Worm (Caenorhabditis elegans) whole organism, midembryonic: Measurements from ENCODE around the gene ins-16.

Source experiments
- T22C8.4 ChIP-seq: fragments of 200-800 bp; sonication (Bioruptor generic); IDR thresholded peaks from 2 replicates; pipeline ENCODE4 v1.3.6; 2022; ENCODE audit warnings: missing genetic modification characterization, missing compliant biosample characterization
- cog-1 ChIP-seq: sonication (generic microtip); optimal IDR thresholded peaks from 2 replicates; lab custom pipeline; 2016; ENCODE audit warnings: missing genetic modification characterization, missing compliant biosample characterization
- flt-1 ChIP-seq: fragments of 200-800 bp; sonication (Bioruptor generic); IDR thresholded peaks from 2 replicates; pipeline ENCODE4 v1.3.6; 2022; ENCODE audit warnings: missing genetic modification characterization, missing compliant biosample characterization
- klf-2 ChIP-seq: fragments of 200-800 bp; sonication (Bioruptor generic); conservative IDR thresholded peaks from 2 replicates; pipeline ENCODE4 v1.3.6; 2022; ENCODE audit warnings: missing genetic modification reagents, missing genetic modification characterization, missing compliant biosample characterization
- med-1 ChIP-seq: sonication (generic microtip); optimal IDR thresholded peaks from 2 replicates; lab custom pipeline; 2017; ENCODE audit warnings: missing genetic modification characterization, mild to moderate bottlenecking, missing compliant biosample characterization, antibody characterized with exemption, missing genetic modification reagents; ENCODE audit not compliant: insufficient read depth
- ref-1 ChIP-seq: fragments of 200-800 bp; sonication (Bioruptor generic); conservative IDR thresholded peaks from 2 replicates; pipeline ENCODE4 v1.3.6; 2022; ENCODE audit warnings: missing genetic modification reagents, missing genetic modification characterization, missing compliant biosample characterization
- tab-1 ChIP-seq: fragments of 200-800 bp; sonication (Bioruptor generic); IDR thresholded peaks from 2 replicates; pipeline ENCODE4 v1.3.6; 2022; ENCODE audit warnings: missing genetic modification characterization, missing compliant biosample characterization
- ztf-23 ChIP-seq: fragments of 200-800 bp; sonication (Bioruptor generic); IDR thresholded peaks from 2 replicates; pipeline ENCODE4 v1.3.6; 2022; ENCODE audit warnings: missing genetic modification reagents, missing genetic modification characterization, missing compliant biosample characterization
- ztf-29 ChIP-seq: fragments of 200-800 bp; sonication (Bioruptor generic); IDR thresholded peaks from 2 replicates; pipeline ENCODE4 v1.3.6; 2022; ENCODE audit warnings: missing genetic modification reagents, missing genetic modification characterization, missing compliant biosample characterization

Gene ins-16

DNA sequence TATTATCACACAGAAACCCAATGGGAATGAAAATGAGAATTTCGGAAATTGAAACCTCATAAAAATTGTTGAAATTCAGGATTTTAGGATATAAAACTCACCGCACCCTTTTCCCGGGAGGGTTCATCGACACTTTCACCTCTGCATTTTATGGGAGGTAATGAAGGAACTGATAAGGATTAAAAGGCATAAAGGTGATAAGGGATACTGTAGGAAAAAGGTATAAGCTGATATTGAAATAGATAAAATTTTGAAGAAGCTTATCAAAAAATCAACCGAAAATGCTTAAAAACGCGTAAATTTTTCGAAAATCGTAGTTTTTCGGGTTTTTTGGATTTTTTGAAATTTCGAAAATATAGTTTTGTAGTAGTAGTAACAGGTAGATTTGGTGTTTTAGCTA, 10.3 kb downstream of the ins-16 start:
- TF ChIP-seq ztf-29, result no peak
- no peak for TF ChIP-seq flt-1 (GFP tag; lab: Robert Waterston, UW)
- no peak for TF ChIP-seq tab-1 (GFP tag; lab: Robert Waterston, UW)
- no peak for TF ChIP-seq ref-1
- TF ChIP-seq med-1 (GFP tag; lab: Kevin White, UChicago), result no peak
- TF ChIP-seq T22C8.4, result no peak
- TF ChIP-seq ztf-23 (GFP tag; lab: Robert Waterston, UW), result no peak
- TF ChIP-seq cog-1 (tag; lab: Kevin White, UChicago), result no peak

DNA sequence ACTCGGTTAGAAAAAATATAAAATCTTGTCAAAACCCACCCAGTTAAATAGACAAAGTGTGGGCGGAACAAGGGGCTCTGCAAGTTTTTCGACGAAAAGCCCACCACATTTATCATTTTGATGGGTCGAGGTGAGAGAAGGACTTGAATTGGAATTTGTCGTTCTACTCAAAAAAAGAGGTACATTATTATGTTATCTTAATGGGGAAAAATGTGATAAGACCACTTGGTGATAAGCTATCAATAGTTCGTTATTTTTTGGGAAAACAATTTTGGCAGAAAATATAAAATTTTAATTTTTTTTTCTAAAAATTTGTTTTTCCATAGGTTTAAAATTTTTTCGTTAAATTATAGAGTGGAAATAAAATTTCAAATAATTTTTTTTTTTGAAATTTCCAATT, 10.9 kb downstream of the ins-16 start:
- TF ChIP-seq flt-1 (GFP tag; lab: Robert Waterston, UW) (no peak), tab-1 (GFP tag; lab: Robert Waterston, UW) (no peak), ztf-29 (no peak), ztf-23 (GFP tag; lab: Robert Waterston, UW) (no peak), ref-1 (no peak), med-1 (GFP tag; lab: Kevin White, UChicago) (no peak), cog-1 (tag; lab: Kevin White, UChicago) (no peak), T22C8.4 (no peak), klf-2 (GFP tag; lab: Robert Waterston, UW) (no peak)

DNA sequence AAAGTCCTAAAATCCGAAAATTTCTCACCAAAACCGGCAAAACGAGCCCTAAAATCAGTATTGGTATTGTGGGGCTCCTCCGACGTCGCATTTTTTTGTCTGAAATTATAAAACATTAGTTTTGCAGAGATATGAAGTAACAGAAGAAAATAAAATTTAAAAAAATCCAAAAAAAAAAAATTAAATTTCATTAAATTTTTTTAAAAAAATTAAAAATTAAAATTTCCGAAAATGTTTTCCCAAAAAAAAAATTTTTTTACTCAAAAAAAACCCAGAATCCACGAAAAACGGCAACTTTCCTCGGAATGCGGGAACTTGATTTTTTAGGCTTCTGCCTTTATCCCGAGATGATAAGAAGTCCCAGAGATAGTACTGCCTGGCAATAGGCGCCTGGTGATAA, 12.8 kb downstream of the ins-16 start, which contains the start of gene dpy-1:
TSS of gene dpy-1 (minus strand) at position 101 of the 400 bp plus-strand sequence.
- TF ChIP-seq med-1 (GFP tag; lab: Kevin White, UChicago) (no peak), ztf-29 (no peak), ztf-23 (GFP tag; lab: Robert Waterston, UW) (no peak), tab-1 (GFP tag; lab: Robert Waterston, UW) (no peak), ref-1 (no peak), T22C8.4 (no peak), cog-1 (tag; lab: Kevin White, UChicago) (no peak), klf-2 (GFP tag; lab: Robert Waterston, UW) (no peak), flt-1 (GFP tag; lab: Robert Waterston, UW) (no peak)

DNA sequence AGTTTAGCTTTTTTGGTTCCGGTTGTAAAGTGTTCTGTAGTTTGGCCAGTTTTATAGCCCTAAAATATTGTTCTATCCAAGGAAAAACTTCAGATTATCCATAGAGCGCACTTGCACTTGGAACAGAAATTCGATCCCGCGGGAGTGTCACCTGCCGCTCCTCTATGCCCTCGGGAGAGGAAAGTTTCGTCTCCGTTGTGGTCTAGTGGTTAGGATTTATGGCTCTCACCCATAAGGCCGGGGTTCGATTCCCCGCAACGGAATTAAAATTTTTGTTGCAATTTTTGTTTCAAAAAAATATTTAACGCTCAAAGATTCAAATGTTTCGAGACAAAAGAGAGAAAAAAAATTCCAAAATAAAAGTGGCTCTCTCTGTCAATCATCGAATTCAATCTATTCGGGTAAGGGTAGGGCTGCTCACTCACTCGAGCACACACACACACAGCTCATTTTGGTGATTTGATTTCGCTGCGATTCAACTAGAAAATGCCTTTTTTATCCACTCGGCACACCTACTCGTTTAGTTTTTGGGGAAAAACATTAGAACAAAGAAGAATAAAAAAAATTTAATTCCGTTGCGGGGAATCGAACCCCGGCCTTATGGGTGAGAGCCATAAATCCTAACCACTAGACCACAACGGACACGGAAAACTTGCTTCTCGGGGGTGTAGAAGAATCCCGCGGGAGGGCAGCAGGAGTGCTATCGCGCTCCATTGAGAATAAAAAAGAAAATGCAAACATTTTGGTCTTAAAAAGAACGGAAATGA, 28.2 kb downstream of the ins-16 start:
- TF ChIP-seq flt-1 (GFP tag; lab: Robert Waterston, UW), result peak; percentile 68
- TF ChIP-seq med-1 (GFP tag; lab: Kevin White, UChicago), result no peak
- TF ChIP-seq ztf-29, result 0 out of 2 replicates have a peak, but pooled peaks have one; percentile 24
- no peak for TF ChIP-seq ref-1
- no peak for TF ChIP-seq cog-1 (tag; lab: Kevin White, UChicago)
- TF ChIP-seq T22C8.4, result peak; percentile 14; the same call in 1 of the 2 replicates
- TF ChIP-seq ztf-23 (GFP tag; lab: Robert Waterston, UW), result 0 out of 2 replicates have a peak, but pooled peaks have one; percentile 33
- TF ChIP-seq klf-2 (GFP tag; lab: Robert Waterston, UW), result 0 out of 2 replicates have a peak, but pooled peaks have one; percentile 26
- peak; percentile 66; the same call in 1 of the 2 replicates for TF ChIP-seq tab-1 (GFP tag; lab: Robert Waterston, UW)

DNA sequence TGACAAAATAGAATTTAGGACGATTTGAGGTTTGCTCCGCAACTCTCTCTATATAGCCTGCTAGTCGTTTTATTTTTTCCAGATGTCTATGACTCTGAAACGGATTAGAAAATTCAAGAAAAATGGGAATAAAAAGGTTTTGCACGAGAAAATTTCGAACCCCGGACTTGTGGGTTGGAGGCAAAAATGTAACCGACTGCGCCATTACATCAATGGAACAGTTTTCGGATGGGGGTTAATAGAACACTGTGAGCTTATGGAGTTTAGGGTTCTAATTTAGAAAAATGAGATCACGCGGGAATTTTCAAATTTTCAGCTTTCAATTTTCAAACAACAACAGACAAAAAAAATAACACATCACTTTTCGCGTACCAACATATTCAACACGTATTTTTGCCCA, 29.0 kb downstream of the ins-16 start:
- TF ChIP-seq klf-2 (GFP tag; lab: Robert Waterston, UW), result no peak
- TF ChIP-seq ref-1, result no peak
- TF ChIP-seq ztf-29, result no peak
- TF ChIP-seq flt-1 (GFP tag; lab: Robert Waterston, UW), result no peak
- TF ChIP-seq med-1 (GFP tag; lab: Kevin White, UChicago), result no peak
- TF ChIP-seq cog-1 (tag; lab: Kevin White, UChicago), result no peak
- TF ChIP-seq ztf-23 (GFP tag; lab: Robert Waterston, UW), result no peak

DNA sequence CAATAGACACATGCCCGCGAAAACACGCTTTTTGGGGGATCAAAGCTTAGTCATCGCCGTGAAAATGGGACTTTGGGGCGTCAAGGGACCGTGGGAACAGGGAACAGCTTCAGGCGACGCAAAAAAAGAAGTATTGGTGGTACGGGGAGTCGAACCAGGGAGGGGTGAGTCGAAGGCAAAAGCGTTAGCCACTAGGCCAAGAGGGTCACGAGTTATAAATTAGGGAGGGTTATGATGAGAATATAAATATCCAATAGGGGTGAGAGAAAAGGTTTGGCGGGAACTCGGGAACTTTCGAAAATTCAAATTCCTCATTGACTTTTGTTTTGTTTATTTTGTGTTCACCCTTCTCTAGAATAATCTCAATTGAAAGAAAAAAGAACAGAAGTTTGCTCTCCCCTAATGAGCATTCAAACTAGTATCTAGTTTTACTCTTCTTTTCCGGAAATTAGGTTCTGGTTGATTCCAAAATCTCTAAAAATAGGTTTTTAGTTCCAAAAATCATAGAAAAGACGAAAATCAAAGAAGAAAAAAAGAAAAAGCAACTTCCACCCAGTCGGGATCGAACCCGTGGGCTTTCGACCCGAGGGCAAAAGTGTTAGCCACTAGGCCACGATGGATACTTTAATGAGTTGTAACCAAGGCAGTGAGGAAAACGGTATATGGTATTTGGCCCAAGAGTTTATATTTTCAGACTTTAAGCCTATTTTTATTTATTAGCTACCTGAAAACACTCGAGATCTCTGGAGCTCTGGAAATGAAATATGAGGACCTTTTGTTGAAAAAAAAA, 29.8 kb downstream of the ins-16 start:
- no peak for TF ChIP-seq ztf-23 (GFP tag; lab: Robert Waterston, UW)
- TF ChIP-seq med-1 (GFP tag; lab: Kevin White, UChicago), result no peak
- TF ChIP-seq flt-1 (GFP tag; lab: Robert Waterston, UW), result 0 out of 2 replicates have a peak, but pooled peaks have one; percentile 24
- TF ChIP-seq tab-1 (GFP tag; lab: Robert Waterston, UW), result peak; percentile 57; the same call in 1 of the 2 replicates

DNA sequence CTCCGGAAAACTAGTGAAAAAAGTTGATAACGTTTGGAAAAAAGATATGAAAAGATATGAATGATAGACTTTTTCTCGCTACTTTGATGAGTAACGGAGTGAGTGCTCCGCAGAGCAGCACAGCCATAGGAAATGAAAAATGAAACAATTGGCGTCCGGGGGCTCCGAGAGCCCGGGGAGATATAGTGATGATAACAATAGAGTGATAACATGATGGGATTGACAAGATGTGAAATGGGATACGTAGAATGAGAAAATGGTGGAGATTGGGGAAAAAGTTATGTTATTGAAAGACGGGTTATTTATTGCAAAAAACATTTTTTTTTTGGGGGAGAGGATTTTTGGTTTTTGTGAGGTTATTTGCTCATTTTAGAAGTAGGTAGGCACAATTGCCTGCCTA, 33.2 kb downstream of the ins-16 start:
- TF ChIP-seq cog-1 (tag; lab: Kevin White, UChicago) (no peak), ztf-29 (no peak), T22C8.4 (no peak), ref-1 (no peak), ztf-23 (GFP tag; lab: Robert Waterston, UW) (no peak), flt-1 (GFP tag; lab: Robert Waterston, UW) (no peak), klf-2 (GFP tag; lab: Robert Waterston, UW) (no peak), tab-1 (GFP tag; lab: Robert Waterston, UW) (no peak), med-1 (GFP tag; lab: Kevin White, UChicago) (no peak)

DNA sequence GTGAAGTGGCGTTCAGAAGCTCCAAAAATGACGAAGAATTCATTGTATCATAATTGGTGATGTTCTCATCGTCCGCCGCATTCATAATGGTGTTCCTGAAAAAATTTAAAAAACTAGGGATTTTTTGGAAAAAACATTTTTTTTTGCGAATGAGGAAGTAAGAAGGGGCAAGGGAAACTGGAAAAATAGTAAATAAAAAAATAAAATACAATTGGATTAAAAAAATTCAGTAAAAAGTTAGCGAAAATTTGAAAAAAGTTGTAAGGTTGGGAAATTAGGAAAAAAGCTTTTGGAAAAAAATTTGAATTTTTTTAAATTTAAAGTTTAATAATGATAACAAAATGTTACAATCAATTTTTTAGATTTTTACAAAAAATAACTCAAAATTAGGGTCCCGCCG, 39.3 kb downstream of the ins-16 start, which contains the start of gene ckr-2:
TSS of gene ckr-2 (minus strand) at position 101 of the 400 bp plus-strand sequence.
- no peak for TF ChIP-seq klf-2 (GFP tag; lab: Robert Waterston, UW)
- no peak for TF ChIP-seq T22C8.4

DNA sequence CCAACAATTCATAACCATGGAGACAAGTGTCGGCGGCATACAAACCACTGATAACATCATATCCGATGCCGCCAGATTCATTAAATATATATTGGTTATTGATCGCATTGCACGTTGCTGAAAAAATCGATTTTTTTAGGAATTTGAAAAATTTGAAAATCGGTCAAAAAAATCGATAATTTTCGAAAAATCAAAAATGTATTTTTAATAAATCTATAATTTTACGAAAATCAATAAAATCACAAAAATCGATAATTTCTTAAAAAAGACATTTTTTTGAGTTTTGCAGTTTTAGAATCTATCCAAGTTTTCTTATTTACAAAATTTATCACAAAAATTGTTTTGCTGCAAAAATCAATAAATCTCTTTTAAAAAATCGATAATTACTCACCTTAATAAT, 45.3 kb downstream of the ins-16 start:
- TF ChIP-seq cog-1 (tag; lab: Kevin White, UChicago), result no peak
- TF ChIP-seq T22C8.4, result peak; percentile 76
